Fruit fly (Drosophila melanogaster): Measurements from ENCODE around the gene CG4928.
A peak's percentile ranks its signal among the peaks of the same experiment; 100 is the strongest.

Gene CG4928

DNA sequence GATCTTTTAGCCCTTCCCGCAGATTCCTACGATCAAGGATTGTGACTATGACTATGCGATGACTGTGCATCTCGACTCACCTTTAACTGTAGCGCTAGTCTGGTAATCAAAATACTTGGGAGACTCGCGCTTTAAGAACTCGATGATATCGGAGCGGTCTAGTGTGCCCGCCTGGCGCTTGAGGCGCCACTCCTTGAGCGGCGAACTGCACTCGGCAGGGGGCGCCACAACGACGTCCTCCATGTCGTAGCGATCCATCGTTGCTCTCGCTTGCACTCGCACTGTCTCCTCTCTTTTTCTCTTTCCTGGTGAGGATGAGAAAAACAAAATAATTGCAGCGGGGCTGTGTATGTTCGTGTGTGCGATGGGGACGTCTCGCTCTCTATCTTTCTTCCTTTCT is 54.4 kb downstream of the CG4928 start (continued):
- TF ChIP-seq CG6254 (GFP tag; optimal IDR thresholded peaks at IDR 0.05): peak; percentile 60
- no peak for TF ChIP-seq CG13624 (GFP tag; optimal IDR thresholded peaks at IDR 0.05)
- peak; percentile 57 for TF ChIP-seq CG16815 (GFP tag; optimal IDR thresholded peaks at IDR 0.05)
- peak; percentile 30 for TF ChIP-seq YL-1 (GFP tag; optimal IDR thresholded peaks at IDR 0.05)
- peak; percentile 60; the same call in 2 of the 3 replicates for TF ChIP-seq CG6791 (GFP tag; IDR thresholded peaks at IDR 0.05; ENCODE audit: partially characterized antibody)
- TF ChIP-seq Mes4 (GFP tag; optimal IDR thresholded peaks at IDR 0.05): peak; percentile 34
- peak; percentile 5 for TF ChIP-seq Spps (tag; optimal IDR thresholded peaks at IDR 0.05)
- TF ChIP-seq chn (GFP tag; optimal IDR thresholded peaks at IDR 0.05): peak; percentile 54
- TF ChIP-seq Six4 (GFP tag; optimal IDR thresholded peaks at IDR 0.05): peak; percentile 38
- TF ChIP-seq Lpt (GFP tag; optimal IDR thresholded peaks at IDR 0.05): no peak
- peak; percentile 79 for TF ChIP-seq onecut (GFP tag; IDR thresholded peaks at IDR 0.05)
- peak; percentile 75 for TF ChIP-seq HLHmδ (GFP tag; optimal IDR thresholded peaks at IDR 0.05)
- peak; percentile 38 for TF ChIP-seq Hsf (GFP tag; optimal IDR thresholded peaks at IDR 0.05)
- TF ChIP-seq CG6689 (GFP tag; IDR thresholded peaks at IDR 0.05): no peak
- peak; percentile 21 for TF ChIP-seq BEAF-32 (GFP tag; optimal IDR thresholded peaks at IDR 0.05)
- TF ChIP-seq CG7987 (GFP tag; optimal IDR thresholded peaks at IDR 0.05): no peak
- peak; percentile 9 for TF ChIP-seq CG4820 (GFP tag; optimal IDR thresholded peaks at IDR 0.05)
- no peak for TF ChIP-seq CG4282 (GFP tag; optimal IDR thresholded peaks at IDR 0.05)
- TF ChIP-seq CG15514 (GFP tag; optimal IDR thresholded peaks at IDR 0.05): no peak
- peak; percentile 86 for TF ChIP-seq CG1832 (GFP tag; optimal IDR thresholded peaks at IDR 0.05)
- no peak for TF ChIP-seq Gsc (GFP tag; IDR thresholded peaks at IDR 0.05)
- peak in 1 of 2 experiments; percentile 57 for TF ChIP-seq chif (GFP tag; optimal IDR thresholded peaks at IDR 0.05)
- peak; percentile 18 for TF ChIP-seq CG8924 (tag; optimal IDR thresholded peaks at IDR 0.05)
- peak; percentile 23 for TF ChIP-seq CG10209 (GFP tag; optimal IDR thresholded peaks at IDR 0.05)
- TF ChIP-seq lbe (GFP tag; optimal IDR thresholded peaks at IDR 0.05): no peak
- TF ChIP-seq CG10959 (GFP tag; IDR thresholded peaks at IDR 0.05): peak; percentile 86
- TF ChIP-seq Xrp1 (GFP tag; IDR thresholded peaks at IDR 0.05): peak; percentile 53
- TF ChIP-seq CG18619 (GFP tag; optimal IDR thresholded peaks at IDR 0.05): no peak
- TF ChIP-seq CG9876 (GFP tag; optimal IDR thresholded peaks at IDR 0.05): peak; percentile 14
- peak; percentile 52 for TF ChIP-seq Side (GFP tag; optimal IDR thresholded peaks at IDR 0.05)
- peak; percentile 20; the same call in 1 of the 2 replicates for TF ChIP-seq Drgx (GFP tag; IDR thresholded peaks at IDR 0.05)
- TF ChIP-seq lov (optimal IDR thresholded peaks at IDR 0.05): no peak
- TF ChIP-seq lov (GFP tag; IDR thresholded peaks at IDR 0.05): peak; percentile 66; the same call in 1 of the 3 replicates
- no peak for TF ChIP-seq pho (GFP tag; optimal IDR thresholded peaks at IDR 0.05)
- peak; percentile 25; the same call in 1 of the 2 replicates for TF ChIP-seq Awh (GFP tag; IDR thresholded peaks at IDR 0.05)
- TF ChIP-seq Ets65A (GFP tag): no peak
- TF ChIP-seq pan (optimal IDR thresholded peaks at IDR 0.05): no peak
- TF ChIP-seq pan (GFP tag; optimal IDR thresholded peaks at IDR 0.05 in 1 of 2, IDR thresholded peaks at IDR 0.05 in 1 of 2): peak in 1 of 2 experiments; percentile 51
- TF ChIP-seq prd (optimal IDR thresholded peaks at IDR 0.05): no peak
- peak; percentile 58; the same call in 2 of the 3 replicates for TF ChIP-seq prd (GFP tag; IDR thresholded peaks at IDR 0.05)
- TF ChIP-seq az2 (GFP tag; optimal IDR thresholded peaks at IDR 0.05): peak; percentile 29
- TF ChIP-seq trem (tag; optimal IDR thresholded peaks at IDR 0.05): peak; percentile 46
- TF ChIP-seq MTF-1 (GFP tag; optimal IDR thresholded peaks at IDR 0.05; ENCODE audit: borderline replicate concordance): peak; percentile 61
- TF ChIP-seq z (GFP tag; IDR thresholded peaks at IDR 0.05): no peak
- TF ChIP-seq nerfin-1 (tag; optimal IDR thresholded peaks at IDR 0.05): no peak
- peak; percentile 32 for TF ChIP-seq bcd (GFP tag; optimal IDR thresholded peaks at IDR 0.05)
- no peak for TF ChIP-seq CG2120 (GFP tag; optimal IDR thresholded peaks at IDR 0.05)
- TF ChIP-seq kah (GFP tag; optimal IDR thresholded peaks at IDR 0.05): peak; percentile 4
- no peak for TF ChIP-seq lilli (GFP tag; optimal IDR thresholded peaks at IDR 0.05)
- peak; percentile 65 for TF ChIP-seq tin (GFP tag; optimal IDR thresholded peaks at IDR 0.05)
- peak; percentile 37; the same call in 1 of the 2 replicates for TF ChIP-seq sim (GFP tag; IDR thresholded peaks at IDR 0.05)
- peak; percentile 69 for TF ChIP-seq CG17829 (tag; optimal IDR thresholded peaks at IDR 0.05)
